Fruit fly (Drosophila melanogaster) whole organism, embryonic: ENCODE results near the gene bmm.

ENCODE experiments used
- BtbVII ChIP-seq: fragments of 200-800 bp; sonication (Bioruptor generic); optimal IDR thresholded peaks from 3 replicates; lab custom pipeline; 2017; ENCODE audit warnings: missing biosample characterization, mild to moderate bottlenecking, missing genetic modification characterization
- CG10565 ChIP-seq: fragments of 200-800 bp; sonication (Bioruptor generic); optimal IDR thresholded peaks from 3 replicates; lab custom pipeline; 2016; ENCODE audit warnings: missing biosample characterization, mild to moderate bottlenecking, missing genetic modification characterization
- CG10959 ChIP-seq: fragments of 200-800 bp; sonication (Bioruptor generic); IDR thresholded peaks from 2 replicates; pipeline ENCODE4 v1.3.6; 2022; ENCODE audit warnings: missing biosample characterization, missing genetic modification characterization
- CG10979 ChIP-seq: fragments of 200-800 bp; sonication (Bioruptor generic); optimal IDR thresholded peaks from 2 replicates; lab custom pipeline; 2018; ENCODE audit warnings: missing biosample characterization, mild to moderate bottlenecking, missing genetic modification characterization, moderate library complexity
- CG11560 ChIP-seq: fragments of 200-800 bp; sonication (Bioruptor generic); IDR thresholded peaks from 3 replicates; pipeline ENCODE4 v1.3.6; 2022; ENCODE audit warnings: missing biosample characterization, missing genetic modification characterization
- CG1233 ChIP-seq: fragments of 200-800 bp; sonication (Bioruptor generic); optimal IDR thresholded peaks from 4 replicates; lab custom pipeline; 2018; ENCODE audit warnings: missing biosample characterization, mild to moderate bottlenecking, missing genetic modification characterization
- CG12769 ChIP-seq: fragments of 200-800 bp; sonication (Bioruptor generic); optimal IDR thresholded peaks from 2 replicates; lab custom pipeline; 2019; ENCODE audit warnings: missing biosample characterization, mild to moderate bottlenecking, missing genetic modification characterization, moderate library complexity
- CG13287 ChIP-seq: fragments of 200-800 bp; sonication (Bioruptor generic); IDR thresholded peaks from 2 replicates; pipeline ENCODE4 v1.3.6; 2022; ENCODE audit warnings: missing biosample characterization, missing genetic modification characterization; ENCODE audit not compliant: partially characterized antibody
- CG14860 ChIP-seq: fragments of 200-800 bp; sonication (Bioruptor generic); IDR thresholded peaks from 3 replicates; pipeline ENCODE4 v1.3.6; 2022; ENCODE audit warnings: missing biosample characterization, missing genetic modification characterization; ENCODE audit not compliant: partially characterized antibody
- CG1602 ChIP-seq: fragments of 200-800 bp; sonication (Bioruptor generic); optimal IDR thresholded peaks from 3 replicates; lab custom pipeline; 2016; ENCODE audit warnings: missing biosample characterization, missing genetic modification characterization
- CG1647 ChIP-seq: fragments of 200-800 bp; sonication (Bioruptor generic); optimal IDR thresholded peaks from 3 replicates; lab custom pipeline; 2016; ENCODE audit warnings: missing biosample characterization, missing genetic modification characterization
- CG2678 ChIP-seq: fragments of 200-800 bp; sonication (Bioruptor generic); optimal IDR thresholded peaks from 3 replicates; lab custom pipeline; 2019; ENCODE audit warnings: missing biosample characterization, mild to moderate bottlenecking, missing genetic modification characterization, moderate library complexity
- CG2712 ChIP-seq: fragments of 200-800 bp; optimal IDR thresholded peaks from 3 replicates; lab custom pipeline; 2019; ENCODE audit warnings: missing biosample characterization, mild to moderate bottlenecking, missing genetic modification characterization, moderate library complexity
- CG4282 ChIP-seq: fragments of 200-800 bp; sonication (Bioruptor generic); optimal IDR thresholded peaks from 2 replicates; lab custom pipeline; 2016; ENCODE audit warnings: missing biosample characterization, missing genetic modification characterization
- CG4328 ChIP-seq: fragments of 200-800 bp; sonication (Bioruptor generic); optimal IDR thresholded peaks from 3 replicates; lab custom pipeline; 2017; ENCODE audit warnings: missing biosample characterization, missing genetic modification reagents, missing genetic modification characterization
- CG6175 ChIP-seq: fragments of 200-800 bp; sonication (Bioruptor generic); IDR thresholded peaks from 3 replicates; pipeline ENCODE4 v1.3.6; 2022; ENCODE audit warnings: missing biosample characterization, missing genetic modification characterization
- CG6791 ChIP-seq: fragments of 200-800 bp; sonication (Bioruptor generic); IDR thresholded peaks from 3 replicates; pipeline ENCODE4 v1.3.6; 2022; ENCODE audit warnings: missing biosample characterization, missing genetic modification characterization; ENCODE audit not compliant: partially characterized antibody
- CG7357 ChIP-seq: fragments of 200-800 bp; sonication (Bioruptor generic); IDR thresholded peaks from 3 replicates; pipeline ENCODE4 v1.3.6; 2022; ENCODE audit warnings: missing biosample characterization, missing genetic modification characterization
- CG7556 ChIP-seq: fragments of 200-800 bp; sonication (Bioruptor generic); optimal IDR thresholded peaks from 2 replicates; lab custom pipeline; 2017; ENCODE audit warnings: missing biosample characterization, mild to moderate bottlenecking, missing genetic modification characterization
- Drgx ChIP-seq: fragments of 200-800 bp; sonication (Bioruptor generic); IDR thresholded peaks from 2 replicates; pipeline ENCODE4 v1.3.6; 2022; ENCODE audit warnings: missing biosample characterization, missing genetic modification characterization
- H2.0 ChIP-seq: fragments of 200-800 bp; sonication (Bioruptor generic); IDR thresholded peaks from 2 replicates; pipeline ENCODE4 v1.3.6; 2022; ENCODE audit warnings: missing biosample characterization, missing genetic modification characterization
- HLH3B ChIP-seq: fragments of 200-800 bp; sonication (Bioruptor generic); IDR thresholded peaks from 2 replicates; pipeline ENCODE4 v1.3.6; 2022; ENCODE audit warnings: missing biosample characterization, missing genetic modification characterization
- Hr51 ChIP-seq, 2 experiments: fragments of 200-800 bp; sonication (Bioruptor generic); optimal IDR thresholded peaks; 2 replicates in 1 of 2; 3 replicates in 1 of 2; lab custom pipeline; 2016 to 2018; ENCODE audit warnings: missing biosample characterization in 2 of 2, missing genetic modification characterization in 2 of 2, mild to moderate bottlenecking in 1 of 2, moderate library complexity in 1 of 2
- Hsf ChIP-seq: fragments of 200-800 bp; sonication (Bioruptor generic); optimal IDR thresholded peaks from 3 replicates; lab custom pipeline; 2016; ENCODE audit warnings: missing biosample characterization, missing genetic modification characterization
- MESR4 ChIP-seq: fragments of 200-800 bp; sonication (Bioruptor generic); optimal IDR thresholded peaks from 2 replicates; lab custom pipeline; 2018; ENCODE audit warnings: missing biosample characterization, mild to moderate bottlenecking, missing genetic modification characterization, moderate library complexity
- MTF-1 ChIP-seq: fragments of 200-800 bp; sonication (Bioruptor generic); optimal IDR thresholded peaks from 2 replicates; lab custom pipeline; 2018; ENCODE audit warnings: missing biosample characterization, mild to moderate bottlenecking, missing genetic modification characterization, borderline replicate concordance
- Max ChIP-seq: fragments of 200-800 bp; sonication (Bioruptor generic); optimal IDR thresholded peaks from 2 replicates; lab custom pipeline; 2016; ENCODE audit warnings: missing biosample characterization, mild to moderate bottlenecking, missing genetic modification characterization
- Meics ChIP-seq: fragments of 200-800 bp; sonication (Bioruptor generic); optimal IDR thresholded peaks from 2 replicates; lab custom pipeline; 2017; ENCODE audit warnings: missing biosample characterization, mild to moderate bottlenecking, missing genetic modification characterization
- Poxn ChIP-seq: fragments of 200-800 bp; sonication (Bioruptor generic); IDR thresholded peaks from 2 replicates; pipeline ENCODE4 v1.3.6; 2022; ENCODE audit warnings: missing biosample characterization, missing genetic modification characterization
- Rfx ChIP-seq: fragments of 200-800 bp; sonication (Bioruptor generic); IDR thresholded peaks from 2 replicates; pipeline ENCODE4 v1.3.6; 2022; ENCODE audit warnings: missing biosample characterization, missing genetic modification characterization
- abd-A ChIP-seq: fragments of 200-800 bp; sonication (Bioruptor generic); optimal IDR thresholded peaks from 3 replicates; lab custom pipeline; 2019; ENCODE audit warnings: missing biosample characterization, mild to moderate bottlenecking, missing genetic modification characterization, moderate library complexity
- al ChIP-seq: fragments of 200-800 bp; sonication (Bioruptor generic); IDR thresholded peaks from 2 replicates; pipeline ENCODE4 v1.3.6; 2022; ENCODE audit warnings: missing biosample characterization, missing genetic modification characterization
- btn ChIP-seq: fragments of 200-800 bp; sonication (Bioruptor generic); optimal IDR thresholded peaks from 2 replicates; lab custom pipeline; 2016; ENCODE audit warnings: missing biosample characterization, missing genetic modification characterization
- cg ChIP-seq: fragments of 200-800 bp; sonication (Bioruptor generic); optimal IDR thresholded peaks from 3 replicates; lab custom pipeline; 2019; ENCODE audit warnings: missing biosample characterization, mild to moderate bottlenecking, missing genetic modification characterization, moderate library complexity
- chif ChIP-seq, 2 experiments: fragments of 200-800 bp; sonication (Bioruptor generic); optimal IDR thresholded peaks; 3 replicates each; lab custom pipeline; 2016; ENCODE audit warnings: missing biosample characterization in 2 of 2, missing genetic modification characterization in 2 of 2
- da ChIP-seq: fragments of 200-800 bp; sonication (Bioruptor generic); optimal IDR thresholded peaks from 2 replicates; lab custom pipeline; 2016; ENCODE audit warnings: missing biosample characterization, missing genetic modification characterization
- ewg ChIP-seq: fragments of 200-800 bp; sonication (Bioruptor generic); optimal IDR thresholded peaks from 3 replicates; lab custom pipeline; 2017; ENCODE audit warnings: mild to moderate bottlenecking, missing biosample characterization, missing genetic modification reagents, missing genetic modification characterization
- eyg ChIP-seq: fragments of 200-800 bp; sonication (Bioruptor generic); optimal IDR thresholded peaks from 3 replicates; lab custom pipeline; 2016; ENCODE audit warnings: missing biosample characterization, missing genetic modification characterization
- fd64A ChIP-seq: fragments of 200-800 bp; sonication (Bioruptor generic); optimal IDR thresholded peaks from 3 replicates; lab custom pipeline; 2018; ENCODE audit warnings: missing biosample characterization, mild to moderate bottlenecking, missing genetic modification characterization
- gsb-n ChIP-seq: fragments of 200-800 bp; sonication (Bioruptor generic); optimal IDR thresholded peaks from 3 replicates; lab custom pipeline; 2018; ENCODE audit warnings: missing biosample characterization, mild to moderate bottlenecking, missing genetic modification characterization
- luna ChIP-seq: fragments of 200-800 bp; sonication (Bioruptor generic); optimal IDR thresholded peaks from 2 replicates; lab custom pipeline; 2016; ENCODE audit warnings: missing biosample characterization, missing genetic modification characterization
- pan ChIP-seq, 4 experiments: fragments of >200 bp in 3 of 4; fragments of 200-800 bp in 1 of 4; sonication (Bioruptor generic) in 1 of 4; optimal IDR thresholded peaks in 3 of 4; IDR thresholded peaks in 1 of 4; 2 replicates each; pipeline versions ENCODE4 v1.3.6 to Lab custom; 2017 to 2022; ENCODE audit warnings: missing biosample characterization in 2 of 4, missing genetic modification characterization in 2 of 4, mixed read lengths in 1 of 4
- shn ChIP-seq: fragments of 200-800 bp; sonication (Bioruptor generic); optimal IDR thresholded peaks from 3 replicates; lab custom pipeline; 2016; ENCODE audit warnings: missing biosample characterization, missing genetic modification characterization
- sima ChIP-seq: fragments of 200-800 bp; sonication (Bioruptor generic); optimal IDR thresholded peaks from 2 replicates; lab custom pipeline; 2016; ENCODE audit warnings: missing biosample characterization, missing genetic modification characterization
- sr ChIP-seq: fragments of 200-800 bp; sonication (Bioruptor generic); IDR thresholded peaks from 3 replicates; pipeline ENCODE4 v1.3.6; 2022; ENCODE audit warnings: missing biosample characterization, missing genetic modification characterization
- tio ChIP-seq: fragments of 200-800 bp; sonication (Bioruptor generic); optimal IDR thresholded peaks from 2 replicates; lab custom pipeline; 2017; ENCODE audit warnings: missing biosample characterization, missing genetic modification characterization, inconsistent platforms
- toy ChIP-seq: fragments of 200-800 bp; sonication (Bioruptor generic); IDR thresholded peaks from 2 replicates; pipeline ENCODE4 v1.3.6; 2022; ENCODE audit warnings: missing biosample characterization, missing genetic modification characterization
- tx ChIP-seq: fragments of 200-800 bp; sonication (Bioruptor generic); optimal IDR thresholded peaks from 2 replicates; lab custom pipeline; 2016; ENCODE audit warnings: missing biosample characterization, missing genetic modification characterization

The bmm gene

dm6 chr3L:14801854-14802616, 15.8 kb upstream of the bmm start, which contains the start of gene NHP2 (continued):
- TF ChIP-seq Hr51 (GFP tag; optimal IDR thresholded peaks at IDR 0.05; lab: Kevin White, UChicago): peak in 1 of 2 experiments; percentile 71
- TF ChIP-seq CG13287: peak; percentile 49; the same call in 1 of the 2 replicates
- TF ChIP-seq CG7357: peak; percentile 46; the same call in 1 of the 3 replicates
- TF ChIP-seq MTF-1: peak; percentile 76
- TF ChIP-seq sima: no peak
- TF ChIP-seq Drgx (GFP tag; lab: Robert Waterston, UW): peak; percentile 80
- no peak for TF ChIP-seq ewg (GFP tag; lab: Kevin White, UChicago)
- TF ChIP-seq H2.0 (GFP tag; lab: Robert Waterston, UW): peak; percentile 63
- TF ChIP-seq al: peak; percentile 63
- TF ChIP-seq CG7556 (GFP tag; lab: Kevin White, UChicago): peak; percentile 80
- peak; percentile 70 for TF ChIP-seq BtbVII (GFP tag; lab: Kevin White, UChicago)
- TF ChIP-seq tx (GFP tag; lab: Kevin White, UChicago): peak; percentile 16
- no peak for TF ChIP-seq CG14860 (GFP tag; lab: Robert Waterston, UW)
- no peak for TF ChIP-seq pan (optimal IDR thresholded peaks at IDR 0.05; lab: Kevin White, UChicago)
- TF ChIP-seq pan (GFP tag; optimal IDR thresholded peaks at IDR 0.05 in 1 of 2, IDR thresholded peaks at IDR 0.05 in 1 of 2): peak in 1 of 2 experiments; percentile 89
- no peak for TF ChIP-seq gsb-n
- peak; percentile 45 for TF ChIP-seq eyg
- TF ChIP-seq da (GFP tag; lab: Kevin White, UChicago): no peak
- TF ChIP-seq CG2712 (tag; lab: Kevin White, UChicago): peak; percentile 88
- TF ChIP-seq Rfx (GFP tag; lab: Robert Waterston, UW): peak; percentile 90
- TF ChIP-seq CG1647 (GFP tag; lab: Kevin White, UChicago): peak; percentile 48
- TF ChIP-seq CG1602: peak; percentile 73
- no peak for TF ChIP-seq cg
- TF ChIP-seq Poxn (GFP tag; lab: Robert Waterston, UW): peak; percentile 55
- no peak for TF ChIP-seq fd64A
- TF ChIP-seq CG4328: peak; percentile 43
- TF ChIP-seq CG10565: peak; percentile 41
- TF ChIP-seq Max (GFP tag; lab: Kevin White, UChicago): peak; percentile 97
- TF ChIP-seq CG2678 (tag; lab: Kevin White, UChicago): no peak
- TF ChIP-seq MESR4: peak; percentile 89
- TF ChIP-seq CG4282: no peak
- TF ChIP-seq sr: no peak; the same call in 1 of the 3 replicates
- no peak for TF ChIP-seq tio (GFP tag; lab: Kevin White, UChicago)
- peak; percentile 83 for TF ChIP-seq CG10979
- TF ChIP-seq CG10959 (GFP tag; lab: Robert Waterston, UW): peak; percentile 69
- no peak for TF ChIP-seq abd-A
- peak; percentile 89 for TF ChIP-seq Meics
- TF ChIP-seq shn (GFP tag; lab: Kevin White, UChicago): peak; percentile 40
- peak; percentile 81 for TF ChIP-seq CG1233 (GFP tag; lab: Kevin White, UChicago)
- TF ChIP-seq HLH3B (GFP tag; lab: Robert Waterston, UW): peak; percentile 77
- TF ChIP-seq CG6175 (GFP tag; lab: Robert Waterston, UW): peak; percentile 66
- peak; percentile 75 for TF ChIP-seq CG6791 (GFP tag; lab: Robert Waterston, UW)
- TF ChIP-seq Hsf (GFP tag; lab: Kevin White, UChicago): peak; percentile 81
- TF ChIP-seq CG11560 (tag; lab: Robert Waterston, UW): peak; percentile 53; the same call in 1 of the 3 replicates
- peak; percentile 54; the same call in 1 of the 2 replicates for TF ChIP-seq toy
- TF ChIP-seq chif (GFP tag; optimal IDR thresholded peaks at IDR 0.05; lab: Kevin White, UChicago): peak; percentile 48 to 69
- no peak for TF ChIP-seq CG12769 (tag; lab: Kevin White, UChicago)
- TF ChIP-seq luna (GFP tag; lab: Kevin White, UChicago): no peak
- TF ChIP-seq btn (GFP tag; lab: Kevin White, UChicago): no peak
